Fruit fly (Drosophila melanogaster) whole organism, embryonic: ENCODE data around the gene CG32537.
A peak's percentile ranks its signal among the peaks of the same experiment; 100 is the strongest.

Experiments
- ATbp ChIP-seq: fragments of 200-800 bp; sonication (Bioruptor generic); optimal IDR thresholded peaks from 2 replicates; lab custom pipeline; 2017; ENCODE audit warnings: missing biosample characterization, mild to moderate bottlenecking, missing genetic modification characterization, missing genetic modification reagents
- Ada2b ChIP-seq: fragments of 200-800 bp; sonication (Bioruptor generic); IDR thresholded peaks from 2 replicates; pipeline ENCODE4 v1.3.6; 2022; ENCODE audit warnings: missing biosample characterization, missing genetic modification characterization
- B-H2 ChIP-seq: fragments of 200-800 bp; sonication (Bioruptor generic); optimal IDR thresholded peaks from 2 replicates; lab custom pipeline; 2018; ENCODE audit warnings: missing biosample characterization, mild to moderate bottlenecking, missing genetic modification characterization
- Bdp1 ChIP-seq: fragments of 200-800 bp; sonication (Bioruptor generic); optimal IDR thresholded peaks from 3 replicates; lab custom pipeline; 2016; ENCODE audit warnings: missing biosample characterization, missing genetic modification characterization
- Blimp-1 ChIP-seq: fragments of 200-800 bp; sonication (Bioruptor generic); optimal IDR thresholded peaks from 3 replicates; lab custom pipeline; 2018; ENCODE audit warnings: missing biosample characterization, missing genetic modification characterization, mild to moderate bottlenecking, moderate library complexity, missing genetic modification reagents
- CG10462 ChIP-seq: fragments of 200-800 bp; sonication (Bioruptor generic); optimal IDR thresholded peaks from 2 replicates; lab custom pipeline; 2016; ENCODE audit warnings: missing biosample characterization, missing genetic modification characterization
- CG10959 ChIP-seq: fragments of 200-800 bp; sonication (Bioruptor generic); IDR thresholded peaks from 2 replicates; pipeline ENCODE4 v1.3.6; 2022; ENCODE audit warnings: missing biosample characterization, missing genetic modification characterization
- CG11504 ChIP-seq: fragments of 200-800 bp; sonication (Bioruptor generic); optimal IDR thresholded peaks from 3 replicates; lab custom pipeline; 2019; ENCODE audit warnings: missing biosample characterization, mild to moderate bottlenecking, missing genetic modification characterization, moderate library complexity
- CG11696 ChIP-seq: fragments of 200-800 bp; sonication (Bioruptor generic); IDR thresholded peaks from 2 replicates; pipeline ENCODE4 v1.3.6; 2022; ENCODE audit warnings: missing biosample characterization, missing genetic modification characterization
- CG15269 ChIP-seq: fragments of 200-800 bp; sonication (Bioruptor generic); optimal IDR thresholded peaks from 2 replicates; lab custom pipeline; 2018; ENCODE audit warnings: missing biosample characterization, mild to moderate bottlenecking, missing genetic modification characterization, moderate library complexity
- CG1529 ChIP-seq: fragments of 200-800 bp; sonication (Bioruptor generic); optimal IDR thresholded peaks from 3 replicates; lab custom pipeline; 2018; ENCODE audit warnings: missing biosample characterization, missing genetic modification characterization
- CG16813 ChIP-seq: fragments of 200-800 bp; sonication (Bioruptor generic); IDR thresholded peaks from 3 replicates; pipeline ENCODE4 v1.3.6; 2022; ENCODE audit warnings: missing biosample characterization, missing genetic modification characterization; ENCODE audit not compliant: partially characterized antibody
- CG17186 ChIP-seq: fragments of 200-800 bp; sonication (Bioruptor generic); optimal IDR thresholded peaks from 3 replicates; lab custom pipeline; 2017; ENCODE audit warnings: missing biosample characterization, missing genetic modification reagents, missing genetic modification characterization
- CG17612 ChIP-seq: fragments of 200-800 bp; sonication (Bioruptor generic); IDR thresholded peaks from 2 replicates; pipeline ENCODE4 v1.3.6; 2022; ENCODE audit warnings: missing biosample characterization, missing genetic modification characterization
- CG18011 ChIP-seq: fragments of 200-800 bp; sonication (Bioruptor generic); optimal IDR thresholded peaks from 2 replicates; lab custom pipeline; 2017; ENCODE audit warnings: missing biosample characterization, missing genetic modification characterization, mild to moderate bottlenecking, moderate library complexity, missing genotype
- CG2120 ChIP-seq: fragments of 200-800 bp; sonication (Bioruptor generic); optimal IDR thresholded peaks from 3 replicates; lab custom pipeline; 2016; ENCODE audit warnings: missing biosample characterization, missing genetic modification characterization
- CG3847 ChIP-seq: fragments of 200-800 bp; sonication (Bioruptor generic); IDR thresholded peaks from 2 replicates; pipeline ENCODE4 v1.3.6; 2022; ENCODE audit warnings: missing biosample characterization, missing genetic modification characterization
- CG6254 ChIP-seq: fragments of 200-800 bp; sonication (Bioruptor generic); optimal IDR thresholded peaks from 3 replicates; lab custom pipeline; 2017; ENCODE audit warnings: mild to moderate bottlenecking, missing biosample characterization, missing genetic modification reagents, missing genetic modification characterization
- CG9215 ChIP-seq: fragments of 200-800 bp; sonication (Bioruptor generic); IDR thresholded peaks from 2 replicates; pipeline ENCODE4 v1.3.6; 2022; ENCODE audit warnings: missing biosample characterization, missing genetic modification characterization
- CoRest ChIP-seq: fragments of 200-800 bp; sonication (Bioruptor generic); optimal IDR thresholded peaks from 3 replicates; lab custom pipeline; 2018; ENCODE audit warnings: missing biosample characterization, mild to moderate bottlenecking, missing genetic modification characterization, moderate library complexity
- Dbx ChIP-seq: fragments of 200-800 bp; sonication (Bioruptor generic); IDR thresholded peaks from 3 replicates; pipeline ENCODE4 v1.3.6; 2022; ENCODE audit warnings: missing biosample characterization, missing genetic modification characterization
- Dek ChIP-seq: fragments of 200-800 bp; sonication (Bioruptor generic); optimal IDR thresholded peaks from 3 replicates; lab custom pipeline; 2019; ENCODE audit warnings: missing biosample characterization, mild to moderate bottlenecking, missing genetic modification characterization, moderate library complexity
- Dip2 ChIP-seq: fragments of 200-800 bp; sonication (Bioruptor generic); IDR thresholded peaks from 2 replicates; pipeline ENCODE4 v1.3.6; 2022; ENCODE audit warnings: missing biosample characterization, missing genetic modification characterization
- Dip3 ChIP-seq: fragments of 200-800 bp; sonication (Bioruptor generic); optimal IDR thresholded peaks from 3 replicates; lab custom pipeline; 2016; ENCODE audit warnings: missing biosample characterization, missing genetic modification characterization
- Dll ChIP-seq: fragments of 200-800 bp; sonication (Bioruptor generic); IDR thresholded peaks from 4 replicates; pipeline ENCODE4 v1.3.6; 2022; ENCODE audit warnings: missing biosample characterization, missing genetic modification characterization; ENCODE audit not compliant: partially characterized antibody
- GATAe ChIP-seq: fragments of 200-800 bp; sonication (Bioruptor generic); conservative IDR thresholded peaks from 2 replicates; pipeline ENCODE4 v1.3.6; 2022; ENCODE audit warnings: missing biosample characterization, missing genetic modification characterization
- HLH54F ChIP-seq: fragments of 200-800 bp; sonication (Bioruptor generic); optimal IDR thresholded peaks from 3 replicates; lab custom pipeline; 2016; ENCODE audit warnings: missing biosample characterization, missing genetic modification characterization
- HLHmδ ChIP-seq: fragments of 200-800 bp; sonication (Bioruptor generic); optimal IDR thresholded peaks from 2 replicates; lab custom pipeline; 2018; ENCODE audit warnings: missing biosample characterization, mild to moderate bottlenecking, missing genetic modification characterization, moderate library complexity
- Med ChIP-seq: fragments of 200-800 bp; sonication (Bioruptor generic); peaks from one replicate; lab custom pipeline; 2016; ENCODE audit warnings: missing biosample characterization, missing genetic modification characterization, mild to moderate bottlenecking, inconsistent platforms, moderate library complexity
- NC2α ChIP-seq: fragments of 200-800 bp; sonication (Bioruptor generic); optimal IDR thresholded peaks from 2 replicates; lab custom pipeline; 2016; ENCODE audit warnings: missing biosample characterization, missing genetic modification characterization
- Oaz ChIP-seq: fragments of 200-800 bp; sonication (Bioruptor generic); IDR thresholded peaks from 2 replicates; pipeline ENCODE4 v1.3.6; 2022; ENCODE audit warnings: missing biosample characterization, missing genetic modification characterization
- al ChIP-seq: fragments of 200-800 bp; sonication (Bioruptor generic); IDR thresholded peaks from 2 replicates; pipeline ENCODE4 v1.3.6; 2022; ENCODE audit warnings: missing biosample characterization, missing genetic modification characterization
- ato ChIP-seq: fragments of 200-800 bp; sonication (Bioruptor generic); IDR thresholded peaks from 2 replicates; pipeline ENCODE4 v1.3.6; 2022; ENCODE audit warnings: missing biosample characterization, missing genetic modification characterization; ENCODE audit not compliant: partially characterized antibody
- cad ChIP-seq: fragments of >200 bp; optimal IDR thresholded peaks from 2 replicates; lab custom pipeline; 2017; ENCODE audit warnings: missing biosample characterization, missing genetic modification characterization
- cg ChIP-seq: fragments of 200-800 bp; sonication (Bioruptor generic); optimal IDR thresholded peaks from 3 replicates; lab custom pipeline; 2019; ENCODE audit warnings: missing biosample characterization, mild to moderate bottlenecking, missing genetic modification characterization, moderate library complexity
- corto ChIP-seq: fragments of 200-800 bp; sonication (Bioruptor generic); optimal IDR thresholded peaks from 2 replicates; lab custom pipeline; 2016; ENCODE audit warnings: missing biosample characterization, mild to moderate bottlenecking, missing genetic modification characterization, moderate library complexity
- dpn ChIP-seq, 2 experiments: fragments of 200-800 bp; sonication (Bioruptor generic); optimal IDR thresholded peaks; 3 replicates each; lab custom pipeline; 2016; ENCODE audit warnings: missing biosample characterization in 2 of 2, missing genetic modification characterization in 2 of 2
- dysf ChIP-seq: fragments of 200-800 bp; sonication (Bioruptor generic); IDR thresholded peaks from 3 replicates; pipeline ENCODE4 v1.3.6; 2022; ENCODE audit warnings: missing biosample characterization, missing genetic modification characterization
- esg ChIP-seq: fragments of 200-800 bp; sonication (Bioruptor generic); conservative IDR thresholded peaks from 2 replicates; pipeline ENCODE4 v1.3.6; 2022; ENCODE audit warnings: missing biosample characterization, missing genetic modification characterization
- grau ChIP-seq: fragments of 200-800 bp; optimal IDR thresholded peaks from 3 replicates; lab custom pipeline; 2019; ENCODE audit warnings: missing biosample characterization, mild to moderate bottlenecking, missing genetic modification characterization, moderate library complexity
- gro ChIP-seq: fragments of 200-800 bp; sonication (Bioruptor generic); optimal IDR thresholded peaks from 2 replicates; lab custom pipeline; 2016; ENCODE audit warnings: missing biosample characterization, missing genetic modification characterization
- hb ChIP-seq: fragments of 200-800 bp; sonication (Bioruptor generic); IDR thresholded peaks from 3 replicates; pipeline ENCODE4 v1.3.6; 2022; ENCODE audit warnings: missing biosample characterization, missing genetic modification characterization; ENCODE audit not compliant: partially characterized antibody
- kay ChIP-seq: fragments of 200-800 bp; sonication (Bioruptor generic); optimal IDR thresholded peaks from 2 replicates; lab custom pipeline; 2016; ENCODE audit warnings: missing biosample characterization, missing genetic modification characterization
- luna ChIP-seq: fragments of 200-800 bp; sonication (Bioruptor generic); optimal IDR thresholded peaks from 2 replicates; lab custom pipeline; 2016; ENCODE audit warnings: missing biosample characterization, missing genetic modification characterization
- rib ChIP-seq: fragments of 200-800 bp; sonication (Bioruptor generic); IDR thresholded peaks from 2 replicates; pipeline ENCODE4 v1.3.6; 2022; ENCODE audit warnings: missing biosample characterization, missing genetic modification characterization
- schlank ChIP-seq: fragments of 200-800 bp; sonication (Bioruptor generic); optimal IDR thresholded peaks from 2 replicates; lab custom pipeline; 2018; ENCODE audit warnings: missing biosample characterization, mild to moderate bottlenecking, missing genetic modification characterization
- sens-2 ChIP-seq: fragments of 200-800 bp; sonication (Bioruptor generic); IDR thresholded peaks from 2 replicates; pipeline ENCODE4 v1.3.6; 2022; ENCODE audit warnings: missing biosample characterization, missing genetic modification characterization
- tgo ChIP-seq: fragments of 200-800 bp; sonication (Bioruptor generic); IDR thresholded peaks from 3 replicates; pipeline ENCODE4 v1.3.6; 2022; ENCODE audit warnings: missing biosample characterization, missing genetic modification characterization
- ttk ChIP-seq: fragments of 200-800 bp; sonication (Bioruptor generic); IDR thresholded peaks from 2 replicates; pipeline ENCODE4 v2.1.2; 2022; ENCODE audit warnings: missing biosample characterization, missing genetic modification characterization
- twi ChIP-seq: fragments of 200-800 bp; optimal IDR thresholded peaks from 2 replicates; lab custom pipeline; 2019; ENCODE audit warnings: missing biosample characterization, mild to moderate bottlenecking, missing genetic modification characterization, moderate library complexity
- usp ChIP-seq: fragments of >200 bp; optimal IDR thresholded peaks from 2 replicates; lab custom pipeline; 2017; ENCODE audit warnings: missing biosample characterization, missing genetic modification characterization
- vvl ChIP-seq: fragments of 200-800 bp; sonication (Bioruptor generic); IDR thresholded peaks from 2 replicates; pipeline ENCODE4 v1.3.6; 2022; ENCODE audit warnings: missing biosample characterization, missing genetic modification characterization

Gene CG32537

dm6 chrX:19243379-19243834 is 32.9 kb downstream of the CG32537 start, which contains the start of gene CG7889 (continued):
- TF ChIP-seq Med (GFP tag; lab: Kevin White, UChicago) (peak; percentile 81), B-H2 (GFP tag; lab: Kevin White, UChicago) (peak; percentile 7), grau (tag; lab: Kevin White, UChicago) (peak; percentile 18), twi (tag; lab: Kevin White, UChicago) (no peak), vvl (GFP tag; lab: Robert Waterston, UW) (no peak), CG1529 (GFP tag; lab: Kevin White, UChicago) (no peak), GATAe (GFP tag; lab: Robert Waterston, UW) (no peak), CG17612 (no peak), schlank (tag; lab: Kevin White, UChicago) (no peak), Dek (tag; lab: Kevin White, UChicago) (no peak), HLH54F (GFP tag; lab: Kevin White, UChicago) (no peak), esg (no peak), Bdp1 (GFP tag; lab: Kevin White, UChicago) (no peak), al (GFP tag; lab: Robert Waterston, UW) (no peak), CG16813 (GFP tag; lab: Robert Waterston, UW) (no peak), Ada2b (GFP tag; lab: Robert Waterston, UW) (no peak), sens-2 (GFP tag; lab: Robert Waterston, UW) (no peak), CG10959 (no peak), ATbp (GFP tag; lab: Kevin White, UChicago) (no peak), cg (no peak), Dip3 (GFP tag; lab: Kevin White, UChicago) (peak; percentile 33), ato (GFP tag; lab: Robert Waterston, UW) (no peak), gro (GFP tag; lab: Kevin White, UChicago) (no peak), Dip2 (GFP tag; lab: Robert Waterston, UW) (no peak), kay (GFP tag; lab: Kevin White, UChicago) (no peak), CoRest (tag; lab: Kevin White, UChicago) (no peak), cad (no peak), luna (no peak), NC2α (no peak), rib (GFP tag; lab: Robert Waterston, UW) (no peak), dysf (no peak; the same call in 1 of the 3 replicates), CG17186 (GFP tag; lab: Kevin White, UChicago) (no peak), CG11504 (tag; lab: Kevin White, UChicago) (peak; percentile 50), tgo (GFP tag; lab: Robert Waterston, UW) (no peak), CG18011 (GFP tag; lab: Kevin White, UChicago) (no peak), Dll (GFP tag; lab: Robert Waterston, UW) (no peak), dpn (GFP tag; optimal IDR thresholded peaks at IDR 0.05; lab: Kevin White, UChicago) (no peak), Blimp-1 (peak; percentile 79), CG11696 (GFP tag; lab: Robert Waterston, UW) (no peak), CG10462 (GFP tag; lab: Kevin White, UChicago) (no peak), CG3847 (no peak), HLHmδ (no peak), CG15269 (tag; lab: Kevin White, UChicago) (no peak), Oaz (GFP tag; lab: Robert Waterston, UW) (no peak), CG9215 (GFP tag; lab: Robert Waterston, UW) (no peak), Dbx (GFP tag; lab: Robert Waterston, UW) (no peak), CG2120 (GFP tag; lab: Kevin White, UChicago) (peak; percentile 27), CG6254 (no peak), corto (GFP tag; lab: Kevin White, UChicago) (no peak), hb (GFP tag; lab: Robert Waterston, UW) (no peak), usp (GFP tag; lab: Kevin White, UChicago) (no peak), ttk (GFP tag; lab: Robert Waterston, UW) (no peak)
